Worm (Caenorhabditis elegans) whole organism, L1 larva: ENCODE measurements around the gene F38E9.4.

Experiments used
- ama-1 ChIP-seq: fragments of 150-350 bp; optimal IDR thresholded peaks from 2 replicates; lab custom pipeline; 2014
- elt-2 ChIP-seq: sonication (generic microtip); optimal IDR thresholded peaks from 2 replicates; lab custom pipeline; 2016; ENCODE audit warnings: missing genetic modification characterization, mild to moderate bottlenecking, inconsistent platforms, missing compliant biosample characterization, missing genetic modification reagents
- lin-39 ChIP-seq: fragments of 150-350 bp; optimal IDR thresholded peaks from 2 replicates; lab custom pipeline; 2014; ENCODE audit warnings: missing biosample characterization, missing genetic modification reagents, missing genetic modification characterization
- nhr-11 ChIP-seq: fragments of 150-350 bp; optimal IDR thresholded peaks from 2 replicates; lab custom pipeline; 2014; ENCODE audit warnings: missing biosample characterization, missing genetic modification characterization

- TF ChIP-seq elt-2 (tag; lab: Kevin White, UChicago) (no peak), nhr-11 (tag; lab: Kevin White, UChicago) (no peak), ama-1 (no peak), lin-39 (tag; lab: Kevin White, UChicago) (no peak)
These were observed 45.1 kb upstream of the F38E9.4 start for ce11 chrX:16406632-16407031.
